Worm (Caenorhabditis elegans) whole organism, young adult: ENCODE data around the gene F15E6.5.

Experiments
- C17E4.6 ChIP-seq: fragments of 200-800 bp; sonication (Bioruptor generic); IDR thresholded peaks from 2 replicates; pipeline ENCODE4 v1.3.6; 2022; ENCODE audit warnings: missing genetic modification reagents, missing genetic modification characterization, missing compliant biosample characterization
- F22D6.2 ChIP-seq: sonication (generic microtip); optimal IDR thresholded peaks from 2 replicates; lab custom pipeline; 2016; ENCODE audit warnings: mild to moderate bottlenecking, missing genetic modification characterization, missing compliant biosample characterization
- F57A8.1 ChIP-seq: fragments of 200-800 bp; sonication (Bioruptor generic); optimal IDR thresholded peaks from 2 replicates; lab custom pipeline; 2018; ENCODE audit warnings: mild to moderate bottlenecking, missing genetic modification characterization, moderate library complexity, missing compliant biosample characterization
- K12H6.12 ChIP-seq: fragments of 200-800 bp; sonication (Bioruptor generic); optimal IDR thresholded peaks from 2 replicates; lab custom pipeline; 2018; ENCODE audit warnings: mild to moderate bottlenecking, missing genetic modification characterization, missing compliant biosample characterization
- T07F8.4 ChIP-seq: sonication (generic microtip); optimal IDR thresholded peaks from 2 replicates; lab custom pipeline; 2016; ENCODE audit warnings: mild to moderate bottlenecking, missing genetic modification characterization, moderate library complexity, missing compliant biosample characterization
- T26A5.8 ChIP-seq: sonication (generic microtip); optimal IDR thresholded peaks from 2 replicates; lab custom pipeline; 2016; ENCODE audit warnings: missing genetic modification characterization, missing compliant biosample characterization
- Y53F4B.3 ChIP-seq: fragments of 200-800 bp; sonication (Bioruptor generic); IDR thresholded peaks from 2 replicates; pipeline ENCODE4 v1.3.6; 2022; ENCODE audit warnings: missing genetic modification reagents, missing genetic modification characterization, missing compliant biosample characterization
- Y56A3A.18 ChIP-seq: fragments of 200-800 bp; sonication (Bioruptor generic); IDR thresholded peaks from 2 replicates; pipeline ENCODE4 v1.3.6; 2022; ENCODE audit warnings: missing genetic modification reagents, missing genetic modification characterization, missing compliant biosample characterization
- Y79H2A.3 ChIP-seq: fragments of 200-800 bp; sonication (Bioruptor generic); conservative IDR thresholded peaks from 2 replicates; pipeline ENCODE4 v1.3.6; 2022; ENCODE audit warnings: missing genetic modification reagents, missing genetic modification characterization, missing compliant biosample characterization
- ZK185.1 ChIP-seq: sonication (generic microtip); optimal IDR thresholded peaks from 2 replicates; lab custom pipeline; 2016; ENCODE audit warnings: mild to moderate bottlenecking, missing genetic modification characterization, missing compliant biosample characterization; ENCODE audit not compliant: poor library complexity, severe bottlenecking
- athp-1 ChIP-seq: sonication (generic microtip); optimal IDR thresholded peaks from 2 replicates; lab custom pipeline; 2017; ENCODE audit warnings: mild to moderate bottlenecking, missing genetic modification characterization, missing compliant biosample characterization
- attf-5 ChIP-seq: fragments of 200-800 bp; sonication (Bioruptor generic); optimal IDR thresholded peaks from 2 replicates; lab custom pipeline; 2018; ENCODE audit warnings: mild to moderate bottlenecking, missing genetic modification characterization, missing compliant biosample characterization
- bed-2 ChIP-seq: fragments of 200-800 bp; sonication (Bioruptor generic); IDR thresholded peaks from 2 replicates; pipeline ENCODE4 v1.3.6; 2022; ENCODE audit warnings: missing genetic modification reagents, missing genetic modification characterization, missing compliant biosample characterization
- ccch-3 ChIP-seq: fragments of 200-800 bp; sonication (Bioruptor generic); optimal IDR thresholded peaks from 2 replicates; lab custom pipeline; 2018; ENCODE audit warnings: mild to moderate bottlenecking, missing genetic modification characterization, missing compliant biosample characterization
- ceh-100 ChIP-seq: fragments of 200-800 bp; sonication (Bioruptor generic); IDR thresholded peaks from 2 replicates; pipeline ENCODE4 v1.3.6; 2022; ENCODE audit warnings: missing genetic modification reagents, missing genetic modification characterization, missing compliant biosample characterization
- dpl-1 ChIP-seq: fragments of 150-350 bp; optimal IDR thresholded peaks from 2 replicates; lab custom pipeline; 2014; ENCODE audit warnings: missing biosample characterization, missing genetic modification reagents, missing genetic modification characterization
- efl-1 ChIP-seq: fragments of 150-350 bp; optimal IDR thresholded peaks from 2 replicates; lab custom pipeline; 2014; ENCODE audit warnings: missing biosample characterization, missing genetic modification reagents, missing genetic modification characterization
- egrh-3 ChIP-seq: fragments of 200-800 bp; sonication (Bioruptor generic); IDR thresholded peaks from 2 replicates; pipeline ENCODE4 v1.3.6; 2022; ENCODE audit warnings: missing genetic modification reagents, missing genetic modification characterization, missing compliant biosample characterization
- ekl-4 ChIP-seq: fragments of 200-800 bp; sonication (Bioruptor generic); IDR thresholded peaks from 2 replicates; pipeline ENCODE4 v1.3.6; 2022; ENCODE audit warnings: missing genetic modification reagents, missing genetic modification characterization, missing compliant biosample characterization
- hlh-12 ChIP-seq: sonication (generic microtip); optimal IDR thresholded peaks from 2 replicates; lab custom pipeline; 2016; ENCODE audit warnings: missing genetic modification characterization, missing compliant biosample characterization
- lin-35 ChIP-seq, 3 experiments: fragments of 150-350 bp in 2 of 3; sonication (generic microtip) in 1 of 3; optimal IDR thresholded peaks; 2 replicates each; lab custom pipeline; 2014 to 2018; ENCODE audit warnings: missing biosample characterization in 3 of 3, missing genetic modification characterization in 3 of 3, missing genetic modification reagents in 3 of 3
- lin-40 ChIP-seq: sonication (generic microtip); optimal IDR thresholded peaks from 2 replicates; lab custom pipeline; 2016; ENCODE audit warnings: missing genetic modification characterization, mild to moderate bottlenecking, missing compliant biosample characterization, missing genotype, missing genetic modification reagents
- lsl-1 ChIP-seq: fragments of 200-800 bp; sonication (Bioruptor generic); optimal IDR thresholded peaks from 2 replicates; lab custom pipeline; 2018; ENCODE audit warnings: mild to moderate bottlenecking, missing genetic modification characterization, moderate library complexity, missing compliant biosample characterization
- mcd-1 ChIP-seq: fragments of 200-800 bp; sonication (Bioruptor generic); IDR thresholded peaks from 2 replicates; pipeline ENCODE4 v1.3.6; 2022; ENCODE audit warnings: missing genetic modification reagents, missing genetic modification characterization, missing compliant biosample characterization
- mes-4 ChIP-seq: sonication (generic microtip); optimal IDR thresholded peaks from 2 replicates; lab custom pipeline; 2016; ENCODE audit warnings: missing genotype, missing genetic modification characterization, missing compliant biosample characterization
- nfya-1 ChIP-seq: sonication (generic microtip); optimal IDR thresholded peaks from 2 replicates; lab custom pipeline; 2017; ENCODE audit warnings: antibody characterized with exemption, missing compliant biosample characterization, missing genetic modification characterization, borderline replicate concordance; ENCODE audit not compliant: insufficient read depth
- nhr-120 ChIP-seq: fragments of 200-800 bp; sonication (Bioruptor generic); IDR thresholded peaks from 2 replicates; pipeline ENCODE4 v1.3.6; 2022; ENCODE audit warnings: missing genetic modification characterization, missing compliant biosample characterization
- nhr-179 ChIP-seq: sonication (generic microtip); optimal IDR thresholded peaks from 2 replicates; lab custom pipeline; 2016; ENCODE audit warnings: mild to moderate bottlenecking, missing genetic modification characterization, missing compliant biosample characterization
- nhr-80 ChIP-seq: sonication (generic microtip); optimal IDR thresholded peaks from 2 replicates; lab custom pipeline; 2016; ENCODE audit warnings: missing genetic modification characterization, missing compliant biosample characterization
- rcor-1 ChIP-seq: fragments of 200-800 bp; sonication (Bioruptor generic); IDR thresholded peaks from 2 replicates; pipeline ENCODE4 v1.3.6; 2022; ENCODE audit warnings: missing genetic modification reagents, missing genetic modification characterization, missing compliant biosample characterization
- sea-2 ChIP-seq: fragments of 200-800 bp; sonication (Bioruptor generic); IDR thresholded peaks from 2 replicates; pipeline ENCODE4 v1.3.6; 2022; ENCODE audit warnings: missing genetic modification characterization, missing compliant biosample characterization
- tbx-9 ChIP-seq: sonication (generic microtip); optimal IDR thresholded peaks from 2 replicates; lab custom pipeline; 2016; ENCODE audit warnings: borderline replicate concordance, missing genetic modification characterization, inconsistent platforms, missing compliant biosample characterization
- tlf-1 ChIP-seq: fragments of 200-800 bp; sonication (Bioruptor generic); optimal IDR thresholded peaks from 2 replicates; lab custom pipeline; 2018; ENCODE audit warnings: mild to moderate bottlenecking, missing genetic modification characterization, missing compliant biosample characterization
- ztf-22 ChIP-seq: fragments of 200-800 bp; sonication (Bioruptor generic); optimal IDR thresholded peaks from 2 replicates; lab custom pipeline; 2018; ENCODE audit warnings: mild to moderate bottlenecking, missing genetic modification characterization, moderate library complexity, missing compliant biosample characterization
- ztf-28 ChIP-seq: fragments of 200-800 bp; sonication (Bioruptor generic); IDR thresholded peaks from 2 replicates; pipeline ENCODE4 v1.3.6; 2022; ENCODE audit warnings: missing genetic modification reagents, missing genetic modification characterization, missing compliant biosample characterization

Gene F15E6.5

DNA sequence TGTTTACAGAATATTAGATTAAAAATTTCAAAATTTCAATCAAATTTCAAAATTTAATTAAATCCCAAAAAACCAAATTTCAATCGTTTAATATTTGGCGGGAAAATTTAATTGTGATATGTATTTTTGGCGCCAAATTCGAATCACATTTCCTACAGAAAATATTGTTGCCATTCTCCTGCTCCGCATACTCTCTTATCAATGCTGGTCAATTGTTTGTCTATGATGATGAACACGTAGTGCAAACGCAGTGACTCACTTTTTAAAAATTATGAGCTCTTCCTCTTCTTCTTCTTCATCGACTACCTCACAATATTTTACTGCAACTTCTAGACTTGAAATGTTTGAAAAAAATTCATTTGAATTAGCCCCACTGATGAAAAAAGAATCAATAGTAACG is 37.1 kb downstream of the F15E6.5 start, which contains the start of gene trpl-2:
trpl-2 (plus strand) TSS at position 210 of the 400 bp plus-strand sequence.
- TF ChIP-seq Y53F4B.3 (no peak), tbx-9 (no peak), dpl-1 (GFP tag; lab: Kevin White, UChicago) (no peak), T26A5.8 (tag; lab: Kevin White, UChicago) (no peak), ccch-3 (GFP tag; lab: Kevin White, UChicago) (no peak), ekl-4 (no peak), Y79H2A.3 (GFP tag; lab: Robert Waterston, UW) (no peak), ztf-28 (GFP tag; lab: Robert Waterston, UW) (no peak), mcd-1 (no peak), hlh-12 (tag; lab: Kevin White, UChicago) (no peak), C17E4.6 (GFP tag; lab: Robert Waterston, UW) (no peak), Y56A3A.18 (GFP tag; lab: Robert Waterston, UW) (no peak)

DNA sequence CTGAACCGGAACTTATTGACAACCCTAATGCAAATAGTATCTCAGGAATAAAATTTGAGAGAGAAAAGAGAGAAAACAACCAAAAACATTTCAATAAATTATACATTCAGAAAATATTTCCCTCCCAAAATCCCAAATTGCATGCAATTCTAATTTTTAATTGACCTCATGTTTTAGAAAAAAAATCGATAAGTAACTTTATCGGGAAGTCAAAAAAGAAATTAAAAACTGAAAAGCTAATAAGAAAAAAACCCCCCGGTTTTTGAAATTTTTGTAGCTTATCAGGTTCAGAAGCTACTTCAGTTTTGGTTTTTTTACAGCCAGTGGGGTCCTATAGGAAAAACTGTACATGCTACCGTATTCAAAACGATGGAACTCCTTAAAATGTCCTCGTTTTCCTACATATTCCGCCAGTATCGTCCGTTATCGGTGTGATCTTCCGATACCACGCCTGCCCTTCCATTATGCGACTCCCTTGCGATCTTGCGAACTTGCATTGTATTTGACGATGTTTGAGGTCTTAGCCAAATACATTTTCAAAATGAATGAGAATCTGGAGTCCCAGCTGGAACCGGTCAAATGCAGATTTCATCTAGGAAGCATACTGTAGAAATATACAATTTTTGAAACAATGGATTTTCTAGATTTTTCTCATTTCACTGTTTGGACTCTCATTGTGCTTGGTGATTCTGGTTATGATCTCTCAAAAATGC is 46.9 kb downstream of the F15E6.5 start, which contains the start of the genes W03B1.3 and oac-51:
W03B1.3 (minus strand) TSS at position 101 of the 713 bp plus-strand sequence.
oac-51 (plus strand) TSS at position 663 of the 713 bp plus-strand sequence.
- TF ChIP-seq T07F8.4 (no peak), tlf-1 (GFP tag; lab: Kevin White, UChicago) (no peak), nhr-179 (tag; lab: Kevin White, UChicago) (no peak), Y53F4B.3 (no peak), nhr-80 (tag; lab: Kevin White, UChicago) (no peak), lsl-1 (no peak), rcor-1 (GFP tag; lab: Robert Waterston, UW) (no peak), mes-4 (tag; lab: Kevin White, UChicago) (no peak)

DNA sequence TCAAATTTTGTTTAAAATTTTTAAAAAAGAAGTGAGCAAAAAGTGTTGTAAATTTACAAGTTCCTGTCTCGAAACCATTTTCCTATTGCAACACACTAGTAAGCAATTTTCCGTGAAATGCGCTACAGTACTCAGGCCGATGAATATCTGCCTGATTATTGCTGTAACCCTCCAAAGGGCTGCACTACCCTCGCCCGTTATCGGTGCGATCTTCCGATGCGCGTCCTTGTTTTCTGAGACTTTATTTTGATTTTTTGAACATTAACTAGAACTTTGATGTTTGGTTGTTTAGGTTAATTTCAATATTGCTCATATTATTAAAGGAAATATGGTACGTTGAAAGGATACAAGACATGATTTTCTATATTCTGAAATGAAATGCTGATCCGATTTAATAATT is 48.9 kb downstream of the F15E6.5 start:
- no peak for TF ChIP-seq dpl-1 (GFP tag; lab: Kevin White, UChicago)
- no peak for TF ChIP-seq efl-1 (GFP tag; lab: Kevin White, UChicago)
- TF ChIP-seq tlf-1 (GFP tag; lab: Kevin White, UChicago), result no peak
- TF ChIP-seq egrh-3 (GFP tag; lab: Robert Waterston, UW), result no peak
- TF ChIP-seq sea-2 (GFP tag; lab: Robert Waterston, UW), result no peak
- TF ChIP-seq ZK185.1 (tag; lab: Kevin White, UChicago), result no peak
- TF ChIP-seq ztf-22 (GFP tag; lab: Kevin White, UChicago), result no peak
- TF ChIP-seq nhr-120 (GFP tag; lab: Robert Waterston, UW), result no peak
- TF ChIP-seq bed-2, result no peak
- TF ChIP-seq F22D6.2, result no peak
- TF ChIP-seq attf-5 (GFP tag; lab: Kevin White, UChicago), result no peak
- TF ChIP-seq athp-1 (tag; lab: Kevin White, UChicago), result no peak
- no peak for TF ChIP-seq lin-35 (GFP tag; optimal IDR thresholded peaks at IDR 0.05; lab: Kevin White, UChicago)
- TF ChIP-seq Y56A3A.18 (GFP tag; lab: Robert Waterston, UW), result no peak
- no peak for TF ChIP-seq F57A8.1 (GFP tag; lab: Kevin White, UChicago)
- TF ChIP-seq Y53F4B.3, result no peak
- no peak for TF ChIP-seq lin-40
- no peak for TF ChIP-seq ceh-100
- no peak for TF ChIP-seq nfya-1 (tag; lab: Kevin White, UChicago)
- TF ChIP-seq K12H6.12 (tag; lab: Kevin White, UChicago), result no peak
